Worm (Caenorhabditis elegans) whole organism, L1 larva: ENCODE results near the gene Y4C6B.2.
A peak's percentile ranks its signal among the peaks of the same experiment; 100 is the strongest.

Experiments
- F16B12.6 ChIP-seq: fragments of 150-350 bp; optimal IDR thresholded peaks from 2 replicates; lab custom pipeline; 2014; ENCODE audit warnings: missing biosample characterization, missing genetic modification characterization
- Y116A8C.19 ChIP-seq: sonication (generic microtip); optimal IDR thresholded peaks from 2 replicates; lab custom pipeline; 2016; ENCODE audit warnings: missing compliant biosample characterization, missing genetic modification characterization, borderline replicate concordance
- aha-1 ChIP-seq: fragments of 150-350 bp; optimal IDR thresholded peaks from 2 replicates; lab custom pipeline; 2014; ENCODE audit warnings: missing biosample characterization, missing genetic modification characterization
- ama-1 ChIP-seq: fragments of 150-350 bp; optimal IDR thresholded peaks from 2 replicates; lab custom pipeline; 2014
- ceh-88 ChIP-seq: fragments of 200-800 bp; sonication (Bioruptor generic); IDR thresholded peaks from 2 replicates; pipeline ENCODE4 v1.3.6; 2022; ENCODE audit warnings: missing genetic modification characterization, missing compliant biosample characterization
- dpl-1 ChIP-seq, 3 experiments: fragments of 150-350 bp in 2 of 3; sonication (generic microtip) in 1 of 3; optimal IDR thresholded peaks; 2 replicates each; lab custom pipeline; 2014 to 2017; ENCODE audit warnings: missing biosample characterization in 3 of 3, missing genetic modification characterization in 3 of 3, missing genetic modification reagents in 3 of 3
- efl-1 ChIP-seq, 4 experiments: fragments of 150-350 bp; optimal IDR thresholded peaks in 3 of 4; peaks in 1 of 4; 1 replicate in 1 of 4; 2 replicates in 3 of 4; lab custom pipeline; 2014; ENCODE audit warnings: missing biosample characterization in 2 of 4, missing genetic modification characterization in 2 of 4, missing genetic modification reagents in 2 of 4
- elt-2 ChIP-seq: sonication (generic microtip); optimal IDR thresholded peaks from 2 replicates; lab custom pipeline; 2016; ENCODE audit warnings: missing genetic modification characterization, mild to moderate bottlenecking, inconsistent platforms, missing compliant biosample characterization, missing genetic modification reagents
- elt-3 ChIP-seq, 6 experiments: fragments of 150-350 bp in 1 of 6; sonication (generic microtip); optimal IDR thresholded peaks; 2 replicates each; lab custom pipeline; 2017 to 2018; ENCODE audit warnings: missing biosample characterization in 6 of 6, missing genetic modification characterization in 6 of 6, inconsistent platforms in 1 of 6
- ets-5 ChIP-seq: fragments of 200-800 bp; sonication (Bioruptor generic); IDR thresholded peaks from 2 replicates; pipeline ENCODE4 v1.3.6; 2022; ENCODE audit warnings: missing genetic modification characterization, missing compliant biosample characterization
- fkh-10 ChIP-seq: sonication (generic microtip); optimal IDR thresholded peaks from 2 replicates; lab custom pipeline; 2017; ENCODE audit warnings: missing biosample characterization, missing genetic modification reagents, missing genetic modification characterization
- fkh-4 ChIP-seq: sonication (generic microtip); optimal IDR thresholded peaks from 2 replicates; lab custom pipeline; 2016; ENCODE audit warnings: missing compliant biosample characterization, missing genetic modification characterization, borderline replicate concordance
- fkh-8 ChIP-seq: sonication (generic microtip); optimal IDR thresholded peaks from 2 replicates; lab custom pipeline; 2016; ENCODE audit warnings: mild to moderate bottlenecking, missing genetic modification characterization, missing compliant biosample characterization
- grh-1 ChIP-seq: fragments of 200-800 bp; sonication (Bioruptor generic); IDR thresholded peaks from 2 replicates; pipeline ENCODE4 v1.3.6; 2022; ENCODE audit warnings: missing genetic modification reagents, missing genetic modification characterization, missing compliant biosample characterization
- isw-1 ChIP-seq: fragments of 200-800 bp; sonication (Bioruptor generic); IDR thresholded peaks from 2 replicates; pipeline ENCODE4 v1.3.6; 2022; ENCODE audit warnings: missing genetic modification characterization, missing compliant biosample characterization
- lin-14 ChIP-seq: fragments of 200-800 bp; sonication (Bioruptor generic); optimal IDR thresholded peaks from 2 replicates; lab custom pipeline; 2018; ENCODE audit warnings: mild to moderate bottlenecking, missing genetic modification characterization, moderate library complexity, missing compliant biosample characterization
- lin-15B ChIP-seq: fragments of 150-350 bp; sonication (generic microtip); optimal IDR thresholded peaks from 3 replicates; lab custom pipeline; 2014; ENCODE audit warnings: missing biosample characterization, missing genetic modification characterization
- lin-35 ChIP-seq, 2 experiments: fragments of 150-350 bp; optimal IDR thresholded peaks; 2 replicates each; lab custom pipeline; 2014; ENCODE audit warnings: missing biosample characterization in 2 of 2, missing genetic modification characterization in 2 of 2, missing genetic modification reagents in 2 of 2
- lin-39 ChIP-seq: fragments of 150-350 bp; optimal IDR thresholded peaks from 2 replicates; lab custom pipeline; 2014; ENCODE audit warnings: missing biosample characterization, missing genetic modification reagents, missing genetic modification characterization
- lsy-2 ChIP-seq, 2 experiments: fragments of 150-350 bp; optimal IDR thresholded peaks; 2 replicates each; lab custom pipeline; 2014; ENCODE audit warnings: missing biosample characterization in 2 of 2, missing genetic modification characterization in 2 of 2
- mep-1 ChIP-seq: fragments of 150-350 bp; optimal IDR thresholded peaks from 2 replicates; lab custom pipeline; 2014; ENCODE audit warnings: missing biosample characterization, missing genetic modification characterization
- nhr-20 ChIP-seq: sonication (generic microtip); optimal IDR thresholded peaks from 2 replicates; lab custom pipeline; 2016; ENCODE audit warnings: mild to moderate bottlenecking, missing genetic modification characterization, missing compliant biosample characterization
- nhr-47 ChIP-seq: sonication (generic microtip); optimal IDR thresholded peaks from 2 replicates; lab custom pipeline; 2016; ENCODE audit warnings: mild to moderate bottlenecking, missing genetic modification characterization, moderate library complexity, missing compliant biosample characterization
- nhr-71 ChIP-seq: sonication (generic microtip); optimal IDR thresholded peaks from 2 replicates; lab custom pipeline; 2016; ENCODE audit warnings: mild to moderate bottlenecking, missing genetic modification characterization, moderate library complexity, missing compliant biosample characterization
- nhr-76 ChIP-seq: sonication (generic microtip); optimal IDR thresholded peaks from 2 replicates; lab custom pipeline; 2017; ENCODE audit warnings: missing biosample characterization, missing genetic modification characterization
- nhr-84 ChIP-seq: sonication (generic microtip); optimal IDR thresholded peaks from 2 replicates; lab custom pipeline; 2017; ENCODE audit warnings: missing biosample characterization, missing genetic modification characterization
- nhr-85 ChIP-seq: sonication (generic microtip); peaks from one replicate; lab custom pipeline; 2016; ENCODE audit warnings: missing genetic modification characterization, inconsistent platforms, missing compliant biosample characterization
- nhr-90 ChIP-seq: sonication (generic microtip); optimal IDR thresholded peaks from 2 replicates; lab custom pipeline; 2016; ENCODE audit warnings: mild to moderate bottlenecking, missing genetic modification characterization, missing compliant biosample characterization; ENCODE audit not compliant: poor library complexity
- skn-1 ChIP-seq: fragments of 150-350 bp; optimal IDR thresholded peaks from 2 replicates; lab custom pipeline; 2014; ENCODE audit warnings: missing biosample characterization, missing genetic modification characterization
- snpc-4 ChIP-seq: fragments of 150-350 bp; optimal IDR thresholded peaks from 2 replicates; lab custom pipeline; 2014; ENCODE audit warnings: missing biosample characterization, missing genetic modification characterization
- snu-23 ChIP-seq: sonication (generic microtip); optimal IDR thresholded peaks from 2 replicates; lab custom pipeline; 2016; ENCODE audit warnings: missing genetic modification characterization, missing compliant biosample characterization
- swsn-7 ChIP-seq: sonication (generic microtip); optimal IDR thresholded peaks from 2 replicates; lab custom pipeline; 2016; ENCODE audit warnings: missing genetic modification characterization, missing compliant biosample characterization
- tbx-2 ChIP-seq: sonication (generic microtip); optimal IDR thresholded peaks from 2 replicates; lab custom pipeline; 2016; ENCODE audit warnings: missing genetic modification characterization, missing compliant biosample characterization
- tlp-1 ChIP-seq: fragments of 150-350 bp; optimal IDR thresholded peaks from 2 replicates; lab custom pipeline; 2014; ENCODE audit warnings: missing biosample characterization, missing genetic modification characterization
- unc-62 ChIP-seq: fragments of 150-350 bp; optimal IDR thresholded peaks from 2 replicates; lab custom pipeline; 2014; ENCODE audit warnings: missing biosample characterization, missing genetic modification reagents, missing genetic modification characterization
- xbp-1 ChIP-seq: sonication (generic microtip); optimal IDR thresholded peaks from 2 replicates; lab custom pipeline; 2016; ENCODE audit warnings: missing genetic modification characterization, missing compliant biosample characterization
- zip-4 ChIP-seq: fragments of 200-800 bp; sonication (Bioruptor generic); optimal IDR thresholded peaks from 2 replicates; lab custom pipeline; 2018; ENCODE audit warnings: mild to moderate bottlenecking, missing genetic modification characterization, moderate library complexity, missing compliant biosample characterization
- ztf-11 ChIP-seq, 2 experiments: sonication (generic microtip); optimal IDR thresholded peaks; 2 replicates each; lab custom pipeline; 2016 to 2017; ENCODE audit warnings: missing genetic modification characterization in 2 of 2, missing biosample characterization in 1 of 2, missing compliant biosample characterization in 1 of 2

Gene Y4C6B.2

ce11 chrIV:5317106-5317505 lies 22.3 kb upstream of the Y4C6B.2 start (continued):
- TF ChIP-seq dpl-1 (GFP tag; optimal IDR thresholded peaks at IDR 0.05; lab: Kevin White, UChicago), result no peak
- TF ChIP-seq tbx-2 (tag; lab: Kevin White, UChicago), result peak; percentile 11
- no peak for TF ChIP-seq isw-1 (GFP tag; lab: Robert Waterston, UW)
- peak; percentile 5 to 30 for TF ChIP-seq efl-1 (optimal IDR thresholded peaks at IDR 0.05; lab: Kevin White, UChicago)
- no peak for TF ChIP-seq efl-1 (GFP tag; optimal IDR thresholded peaks at IDR 0.05 in 1 of 2; lab: Kevin White, UChicago)
- TF ChIP-seq grh-1 (GFP tag; lab: Robert Waterston, UW), result peak; percentile 64; the same call in 1 of the 2 replicates
- peak; percentile 47 for TF ChIP-seq elt-2 (tag; lab: Kevin White, UChicago)
- peak; percentile 61 for TF ChIP-seq snu-23 (GFP tag; lab: Kevin White, UChicago)
- no peak for TF ChIP-seq tlp-1
- TF ChIP-seq fkh-10, result no peak
- no peak for TF ChIP-seq aha-1 (tag; lab: Kevin White, UChicago)
- TF ChIP-seq zip-4 (GFP tag; lab: Kevin White, UChicago), result no peak
- TF ChIP-seq ets-5 (GFP tag; lab: Robert Waterston, UW), result no peak
- no peak for TF ChIP-seq nhr-84 (tag; lab: Kevin White, UChicago)
- no peak for TF ChIP-seq skn-1 (tag; lab: Kevin White, UChicago)
- peak; percentile 52 for TF ChIP-seq ama-1
- no peak for TF ChIP-seq nhr-76 (tag; lab: Kevin White, UChicago)
- TF ChIP-seq nhr-90 (tag; lab: Kevin White, UChicago), result peak; percentile 87
- TF ChIP-seq Y116A8C.19 (tag; lab: Kevin White, UChicago), result no peak
- TF ChIP-seq xbp-1, result no peak
- TF ChIP-seq nhr-47 (tag; lab: Kevin White, UChicago), result peak; percentile 59
- TF ChIP-seq fkh-8 (tag; lab: Kevin White, UChicago), result no peak
- peak; percentile 52 for TF ChIP-seq ceh-88 (GFP tag; lab: Robert Waterston, UW)
- no peak for TF ChIP-seq F16B12.6

DNA sequence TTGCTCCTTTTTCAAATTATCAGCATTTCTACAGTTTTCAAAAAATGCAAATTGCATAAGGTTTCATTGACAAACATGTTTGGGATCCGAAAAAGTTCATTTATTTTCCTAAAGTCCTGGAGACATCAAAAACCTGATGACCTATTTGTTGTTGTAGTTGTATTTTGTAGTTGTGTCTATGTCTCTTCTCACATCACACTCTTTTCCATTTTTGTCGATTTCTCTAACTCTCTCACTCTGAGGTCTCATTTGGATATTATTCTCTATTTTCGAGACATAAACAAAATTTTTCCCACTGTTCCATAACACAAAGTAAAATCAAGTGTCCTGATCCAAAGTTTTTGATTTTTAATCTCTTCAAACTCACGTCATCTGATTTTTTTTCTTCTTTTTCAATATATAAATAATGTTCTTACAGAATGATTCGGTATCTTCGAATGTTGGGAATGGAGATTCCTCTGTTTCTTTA lies 20.5 kb upstream of the Y4C6B.2 start, which contains the start of gene slc-46A:
TSS of gene slc-46A (plus strand) at position 419 of the 469 bp plus-strand sequence.
- TF ChIP-seq ztf-11 (tag; optimal IDR thresholded peaks at IDR 0.05; lab: Kevin White, UChicago) (no peak), unc-62 (GFP tag; lab: Kevin White, UChicago) (no peak), lin-39 (tag; lab: Kevin White, UChicago) (no peak), swsn-7 (tag; lab: Kevin White, UChicago) (peak; percentile 24), nhr-71 (tag; lab: Kevin White, UChicago) (peak; percentile 26), efl-1 (optimal IDR thresholded peaks at IDR 0.05; lab: Kevin White, UChicago) (peak; percentile 49 to 50), efl-1 (GFP tag; optimal IDR thresholded peaks at IDR 0.05 in 1 of 2; lab: Kevin White, UChicago) (peak in 1 of 2 experiments; percentile 18), lin-35 (GFP tag; optimal IDR thresholded peaks at IDR 0.05; lab: Kevin White, UChicago) (peak in 1 of 2 experiments; percentile 37), nhr-20 (tag; lab: Kevin White, UChicago) (peak; percentile 43), nhr-85 (peak; percentile 77), snpc-4 (tag; lab: Kevin White, UChicago) (peak; percentile 51), lin-15B (no peak), grh-1 (GFP tag; lab: Robert Waterston, UW) (no peak), Y116A8C.19 (tag; lab: Kevin White, UChicago) (no peak), elt-3 (tag; optimal IDR thresholded peaks at IDR 0.05; lab: Kevin White, UChicago) (peak in 1 of 6 experiments; percentile 8), fkh-4 (no peak), elt-2 (tag; lab: Kevin White, UChicago) (peak; percentile 2), lin-14 (GFP tag; lab: Kevin White, UChicago) (no peak), dpl-1 (GFP tag; optimal IDR thresholded peaks at IDR 0.05; lab: Kevin White, UChicago) (peak in 2 of 3 experiments; percentile 0 to 8), mep-1 (tag; lab: Kevin White, UChicago) (peak; percentile 20), lsy-2 (tag; optimal IDR thresholded peaks at IDR 0.05; lab: Kevin White, UChicago) (peak; percentile 20 to 24), ceh-88 (GFP tag; lab: Robert Waterston, UW) (no peak), snu-23 (GFP tag; lab: Kevin White, UChicago) (no peak)
